Worm (Caenorhabditis elegans) whole organism, L4/young adult: ENCODE measurements around the gene B0336.12.

ENCODE experiments used
- dao-5 ChIP-seq: sonication (generic microtip); optimal IDR thresholded peaks from 2 replicates; lab custom pipeline; 2016; ENCODE audit warnings: missing genotype, missing genetic modification characterization, moderate library complexity, missing compliant biosample characterization
- him-1 ChIP-seq: sonication (generic microtip); optimal IDR thresholded peaks from 2 replicates; lab custom pipeline; 2016; ENCODE audit warnings: missing genotype, missing genetic modification reagents, missing genetic modification characterization, missing compliant biosample characterization

- TF ChIP-seq him-1 (tag; lab: Kevin White, UChicago) = no peak
- no peak for TF ChIP-seq dao-5 (tag; lab: Kevin White, UChicago)
Observed at ce11 chrIII:5693736-5694135, 16.2 kb downstream of the B0336.12 start, which contains the start of gene B0336.13.
